Worm (Caenorhabditis elegans): ENCODE data around the gene dyf-13.

Gene dyf-13

ce11 chrII:7147550-7147949 lies 23.6 kb downstream of the dyf-13 start (continued):
- TF ChIP-seq lin-15B (tag; optimal IDR thresholded peaks at IDR 0.05) (peak; percentile 5), mdl-1 (tag; optimal IDR thresholded peaks at IDR 0.05) (no peak), egl-13 (tag; optimal IDR thresholded peaks at IDR 0.05) (peak; percentile 5), grh-1 (GFP tag; IDR thresholded peaks at IDR 0.05) (no peak; the same call in 1 of the 2 replicates), nhr-28 (tag; optimal IDR thresholded peaks at IDR 0.05) (no peak), pag-3 (tag; optimal IDR thresholded peaks at IDR 0.05; ENCODE audit: borderline replicate concordance, insufficient read depth) (no peak), pqm-1 (tag; optimal IDR thresholded peaks at IDR 0.05) (no peak), isw-1 (GFP tag; IDR thresholded peaks at IDR 0.05) (no peak), snu-23 (GFP tag; optimal IDR thresholded peaks at IDR 0.05) (peak; percentile 48), nhr-84 (tag; optimal IDR thresholded peaks at IDR 0.05) (no peak), C16A3.4 (tag; optimal IDR thresholded peaks at IDR 0.05) (no peak), vab-15 (tag; optimal IDR thresholded peaks at IDR 0.05) (no peak), unc-130 (tag; optimal IDR thresholded peaks at IDR 0.05) (no peak), nhr-11 (tag; optimal IDR thresholded peaks at IDR 0.05) (no peak), aly-2 (tag; optimal IDR thresholded peaks at IDR 0.05) (no peak), unc-62 (GFP tag; optimal IDR thresholded peaks at IDR 0.05) (no peak), skn-1 (tag; optimal IDR thresholded peaks at IDR 0.05) (no peak), unc-86 (tag; optimal IDR thresholded peaks at IDR 0.05) (no peak), irx-1 (tag; optimal IDR thresholded peaks at IDR 0.05) (peak; percentile 11), Y116A8C.19 (tag; optimal IDR thresholded peaks at IDR 0.05; ENCODE audit: borderline replicate concordance) (no peak), efl-1 (optimal IDR thresholded peaks at IDR 0.05) (peak; percentile 74 to 93), efl-1 (GFP tag; optimal IDR thresholded peaks at IDR 0.05 in 1 of 2) (peak; percentile 75 to 93), lir-3 (tag; optimal IDR thresholded peaks at IDR 0.05; ENCODE audit: poor library complexity) (no peak), dpl-1 (GFP tag; optimal IDR thresholded peaks at IDR 0.05) (peak; percentile 42 to 67 (median 65)), ztf-11 (tag; optimal IDR thresholded peaks at IDR 0.05) (no peak), tlp-1 (tag; optimal IDR thresholded peaks at IDR 0.05) (no peak), nhr-71 (tag; optimal IDR thresholded peaks at IDR 0.05) (peak; percentile 63), alr-1 (tag; optimal IDR thresholded peaks at IDR 0.05; ENCODE audit: borderline replicate concordance) (no peak), hlh-4 (tag; optimal IDR thresholded peaks at IDR 0.05) (no peak), mep-1 (tag; optimal IDR thresholded peaks at IDR 0.05) (peak; percentile 22), ceh-82 (tag; optimal IDR thresholded peaks at IDR 0.05) (no peak), mab-9 (GFP tag; IDR thresholded peaks at IDR 0.05) (no peak), snpc-4 (tag; optimal IDR thresholded peaks at IDR 0.05) (peak; percentile 14), unc-98 (GFP tag; IDR thresholded peaks at IDR 0.05) (no peak), mef-2 (tag; optimal IDR thresholded peaks at IDR 0.05) (no peak), swsn-7 (tag; optimal IDR thresholded peaks at IDR 0.05) (peak; percentile 23), nhr-12 (tag; optimal IDR thresholded peaks at IDR 0.05) (no peak), nhr-85 (tag) (peak; percentile 67), F16B12.6 (tag; optimal IDR thresholded peaks at IDR 0.05) (peak; percentile 62), sup-37 (GFP tag; optimal IDR thresholded peaks at IDR 0.05) (no peak), pax-3 (tag; optimal IDR thresholded peaks at IDR 0.05) (no peak), nhr-76 (tag; optimal IDR thresholded peaks at IDR 0.05) (no peak), elt-2 (tag; optimal IDR thresholded peaks at IDR 0.05) (no peak), ceh-90 (tag; optimal IDR thresholded peaks at IDR 0.05) (no peak), lin-39 (tag; optimal IDR thresholded peaks at IDR 0.05) (no peak), ets-5 (GFP tag; IDR thresholded peaks at IDR 0.05) (no peak)

Measured in whole organism, L1 larva.